Worm (Caenorhabditis elegans) whole organism, L1 larva: ENCODE measurements around the gene C44C1.1.
A peak's percentile ranks its signal among the peaks of the same experiment; 100 is the strongest.

Experiments used
- C04F5.9 ChIP-seq: sonication (generic microtip); optimal IDR thresholded peaks from 2 replicates; lab custom pipeline; 2016; ENCODE audit warnings: missing genetic modification characterization, missing compliant biosample characterization
- C16A3.4 ChIP-seq: fragments of 150-350 bp; optimal IDR thresholded peaks from 2 replicates; lab custom pipeline; 2014; ENCODE audit warnings: missing biosample characterization, missing genetic modification characterization
- C34B4.2 ChIP-seq: sonication (generic microtip); optimal IDR thresholded peaks from 2 replicates; lab custom pipeline; 2017; ENCODE audit warnings: mild to moderate bottlenecking, missing genetic modification characterization, missing compliant biosample characterization
- Y116A8C.19 ChIP-seq: sonication (generic microtip); optimal IDR thresholded peaks from 2 replicates; lab custom pipeline; 2016; ENCODE audit warnings: missing compliant biosample characterization, missing genetic modification characterization, borderline replicate concordance
- aly-2 ChIP-seq: fragments of 150-350 bp; optimal IDR thresholded peaks from 2 replicates; lab custom pipeline; 2014; ENCODE audit warnings: missing biosample characterization, missing genetic modification characterization
- blmp-1 ChIP-seq: fragments of 150-350 bp; optimal IDR thresholded peaks from 2 replicates; lab custom pipeline; 2014; ENCODE audit warnings: missing biosample characterization, missing genetic modification characterization
- ceh-8 ChIP-seq: fragments of 200-800 bp; sonication (Bioruptor generic); optimal IDR thresholded peaks from 2 replicates; lab custom pipeline; 2018; ENCODE audit warnings: mild to moderate bottlenecking, missing genetic modification characterization, moderate library complexity, missing compliant biosample characterization
- ceh-82 ChIP-seq, 3 experiments: fragments of 150-350 bp in 1 of 3; sonication (generic microtip) in 2 of 3; optimal IDR thresholded peaks; 2 replicates each; lab custom pipeline; 2014 to 2017; ENCODE audit warnings: missing biosample characterization in 3 of 3, missing genetic modification characterization in 3 of 3
- ceh-88 ChIP-seq: fragments of 200-800 bp; sonication (Bioruptor generic); IDR thresholded peaks from 2 replicates; pipeline ENCODE4 v1.3.6; 2022; ENCODE audit warnings: missing genetic modification characterization, missing compliant biosample characterization
- ceh-90 ChIP-seq: sonication (generic microtip); optimal IDR thresholded peaks from 2 replicates; lab custom pipeline; 2016; ENCODE audit warnings: missing genetic modification characterization, missing compliant biosample characterization
- egl-13 ChIP-seq: sonication (generic microtip); optimal IDR thresholded peaks from 2 replicates; lab custom pipeline; 2016; ENCODE audit warnings: missing genotype, missing genetic modification reagents, missing genetic modification characterization, missing compliant biosample characterization
- egl-27 ChIP-seq, 2 experiments: fragments of 150-350 bp in 1 of 2; sonication (generic microtip); optimal IDR thresholded peaks; 3 replicates each; lab custom pipeline; 2017 to 2018; ENCODE audit warnings: missing biosample characterization in 2 of 2, missing genetic modification characterization in 2 of 2, missing genetic modification reagents in 2 of 2
- elt-3 ChIP-seq, 6 experiments: fragments of 150-350 bp in 1 of 6; sonication (generic microtip); optimal IDR thresholded peaks; 2 replicates each; lab custom pipeline; 2017 to 2018; ENCODE audit warnings: missing biosample characterization in 6 of 6, missing genetic modification characterization in 6 of 6, inconsistent platforms in 1 of 6
- ets-5 ChIP-seq: fragments of 200-800 bp; sonication (Bioruptor generic); IDR thresholded peaks from 2 replicates; pipeline ENCODE4 v1.3.6; 2022; ENCODE audit warnings: missing genetic modification characterization, missing compliant biosample characterization
- fkh-10 ChIP-seq: sonication (generic microtip); optimal IDR thresholded peaks from 2 replicates; lab custom pipeline; 2017; ENCODE audit warnings: missing biosample characterization, missing genetic modification reagents, missing genetic modification characterization
- grh-1 ChIP-seq: fragments of 200-800 bp; sonication (Bioruptor generic); IDR thresholded peaks from 2 replicates; pipeline ENCODE4 v1.3.6; 2022; ENCODE audit warnings: missing genetic modification reagents, missing genetic modification characterization, missing compliant biosample characterization
- hlh-4 ChIP-seq: sonication (generic microtip); optimal IDR thresholded peaks from 2 replicates; lab custom pipeline; 2016; ENCODE audit warnings: mild to moderate bottlenecking, missing genetic modification characterization, missing compliant biosample characterization
- hpl-2 ChIP-seq: fragments of 150-350 bp; optimal IDR thresholded peaks from 2 replicates; lab custom pipeline; 2014; ENCODE audit warnings: missing biosample characterization, missing genetic modification reagents, missing genetic modification characterization
- lin-35 ChIP-seq, 2 experiments: fragments of 150-350 bp; optimal IDR thresholded peaks; 2 replicates each; lab custom pipeline; 2014; ENCODE audit warnings: missing biosample characterization in 2 of 2, missing genetic modification characterization in 2 of 2, missing genetic modification reagents in 2 of 2
- lin-39 ChIP-seq: fragments of 150-350 bp; optimal IDR thresholded peaks from 2 replicates; lab custom pipeline; 2014; ENCODE audit warnings: missing biosample characterization, missing genetic modification reagents, missing genetic modification characterization
- mab-9 ChIP-seq: fragments of 200-800 bp; sonication (Bioruptor generic); IDR thresholded peaks from 2 replicates; pipeline ENCODE4 v1.3.6; 2022; ENCODE audit warnings: missing genetic modification reagents, missing genetic modification characterization, missing compliant biosample characterization
- mef-2 ChIP-seq: fragments of 150-350 bp; optimal IDR thresholded peaks from 2 replicates; lab custom pipeline; 2014; ENCODE audit warnings: missing biosample characterization, missing genetic modification characterization
- mep-1 ChIP-seq: fragments of 150-350 bp; optimal IDR thresholded peaks from 2 replicates; lab custom pipeline; 2014; ENCODE audit warnings: missing biosample characterization, missing genetic modification characterization
- nhr-11 ChIP-seq: fragments of 150-350 bp; optimal IDR thresholded peaks from 2 replicates; lab custom pipeline; 2014; ENCODE audit warnings: missing biosample characterization, missing genetic modification characterization
- nhr-19 ChIP-seq: fragments of 200-800 bp; sonication (Bioruptor generic); conservative IDR thresholded peaks from 2 replicates; pipeline ENCODE4 v1.3.6; 2022; ENCODE audit warnings: missing genetic modification characterization, missing compliant biosample characterization
- nhr-28 ChIP-seq: fragments of 150-350 bp; optimal IDR thresholded peaks from 2 replicates; lab custom pipeline; 2014; ENCODE audit warnings: missing biosample characterization, missing genetic modification characterization
- nhr-47 ChIP-seq: sonication (generic microtip); optimal IDR thresholded peaks from 2 replicates; lab custom pipeline; 2016; ENCODE audit warnings: mild to moderate bottlenecking, missing genetic modification characterization, moderate library complexity, missing compliant biosample characterization
- nhr-71 ChIP-seq: sonication (generic microtip); optimal IDR thresholded peaks from 2 replicates; lab custom pipeline; 2016; ENCODE audit warnings: mild to moderate bottlenecking, missing genetic modification characterization, moderate library complexity, missing compliant biosample characterization
- nhr-76 ChIP-seq: sonication (generic microtip); optimal IDR thresholded peaks from 2 replicates; lab custom pipeline; 2017; ENCODE audit warnings: missing biosample characterization, missing genetic modification characterization
- nhr-90 ChIP-seq: sonication (generic microtip); optimal IDR thresholded peaks from 2 replicates; lab custom pipeline; 2016; ENCODE audit warnings: mild to moderate bottlenecking, missing genetic modification characterization, missing compliant biosample characterization; ENCODE audit not compliant: poor library complexity
- pag-3 ChIP-seq: sonication (generic microtip); optimal IDR thresholded peaks from 2 replicates; lab custom pipeline; 2017; ENCODE audit warnings: missing genetic modification characterization, mild to moderate bottlenecking, missing compliant biosample characterization, antibody characterized with exemption, borderline replicate concordance; ENCODE audit not compliant: insufficient read depth
- pax-3 ChIP-seq: fragments of 200-800 bp; sonication (Bioruptor generic); optimal IDR thresholded peaks from 2 replicates; lab custom pipeline; 2018; ENCODE audit warnings: mild to moderate bottlenecking, missing genetic modification characterization, moderate library complexity, missing compliant biosample characterization
- pqm-1 ChIP-seq: sonication (generic microtip); optimal IDR thresholded peaks from 3 replicates; lab custom pipeline; 2017; ENCODE audit warnings: missing biosample characterization, missing genetic modification characterization
- rnt-1 ChIP-seq: sonication (generic microtip); optimal IDR thresholded peaks from 2 replicates; lab custom pipeline; 2016; ENCODE audit warnings: mild to moderate bottlenecking, missing genetic modification characterization, moderate library complexity, missing compliant biosample characterization
- snpc-4 ChIP-seq: fragments of 150-350 bp; optimal IDR thresholded peaks from 2 replicates; lab custom pipeline; 2014; ENCODE audit warnings: missing biosample characterization, missing genetic modification characterization
- snu-23 ChIP-seq: sonication (generic microtip); optimal IDR thresholded peaks from 2 replicates; lab custom pipeline; 2016; ENCODE audit warnings: missing genetic modification characterization, missing compliant biosample characterization
- sox-4 ChIP-seq: sonication (generic microtip); optimal IDR thresholded peaks from 2 replicates; lab custom pipeline; 2016; ENCODE audit warnings: missing genetic modification characterization, missing compliant biosample characterization
- sptf-1 ChIP-seq: fragments of 150-350 bp; optimal IDR thresholded peaks from 2 replicates; lab custom pipeline; 2014; ENCODE audit warnings: missing biosample characterization, missing genetic modification characterization
- tbx-2 ChIP-seq: sonication (generic microtip); optimal IDR thresholded peaks from 2 replicates; lab custom pipeline; 2016; ENCODE audit warnings: missing genetic modification characterization, missing compliant biosample characterization
- tlp-1 ChIP-seq: fragments of 150-350 bp; optimal IDR thresholded peaks from 2 replicates; lab custom pipeline; 2014; ENCODE audit warnings: missing biosample characterization, missing genetic modification characterization
- unc-62 ChIP-seq: fragments of 150-350 bp; optimal IDR thresholded peaks from 2 replicates; lab custom pipeline; 2014; ENCODE audit warnings: missing biosample characterization, missing genetic modification reagents, missing genetic modification characterization
- unc-98 ChIP-seq: fragments of 200-800 bp; sonication (Bioruptor generic); IDR thresholded peaks from 2 replicates; pipeline ENCODE4 v1.3.6; 2022; ENCODE audit warnings: missing genetic modification characterization, missing compliant biosample characterization
- xbp-1 ChIP-seq: sonication (generic microtip); optimal IDR thresholded peaks from 2 replicates; lab custom pipeline; 2016; ENCODE audit warnings: missing genetic modification characterization, missing compliant biosample characterization
- zag-1 ChIP-seq: fragments of 150-350 bp; optimal IDR thresholded peaks from 2 replicates; lab custom pipeline; 2014; ENCODE audit warnings: missing biosample characterization, missing genetic modification characterization

The C44C1.1 gene

DNA sequence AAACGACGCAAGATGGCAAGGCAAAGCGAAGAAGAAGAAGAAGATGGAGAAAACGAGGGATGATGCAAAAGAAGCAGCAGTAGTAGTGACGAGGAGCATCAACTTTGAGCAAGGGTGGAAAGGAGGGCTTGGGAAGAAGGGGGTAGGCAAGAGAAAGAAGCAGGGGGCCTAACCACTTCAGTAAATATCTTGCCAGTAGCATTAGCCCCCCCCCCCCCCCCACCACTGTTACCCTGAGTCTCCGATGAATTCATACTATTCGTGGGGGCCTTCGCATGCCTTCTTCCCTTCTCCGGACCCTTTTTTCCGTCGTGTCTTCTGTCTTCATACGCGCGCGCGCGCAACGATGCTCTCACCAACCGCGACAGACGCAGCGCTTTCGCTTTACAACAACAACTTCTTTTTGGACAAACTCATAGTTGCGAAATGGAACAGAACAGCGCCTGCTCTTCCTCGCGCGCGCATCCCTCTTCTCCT, 41.3 kb downstream of the C44C1.1 start (continued):
- TF ChIP-seq egl-13 (tag; lab: Kevin White, UChicago): peak; percentile 11
- no peak for TF ChIP-seq ets-5 (GFP tag; lab: Robert Waterston, UW)
- TF ChIP-seq ceh-8 (GFP tag; lab: Kevin White, UChicago): peak; percentile 53
- TF ChIP-seq pax-3 (tag; lab: Kevin White, UChicago): no peak
- no peak for TF ChIP-seq C04F5.9 (tag; lab: Kevin White, UChicago)
- peak; percentile 64; the same call in 1 of the 2 replicates for TF ChIP-seq mab-9 (GFP tag; lab: Robert Waterston, UW)
- TF ChIP-seq ceh-88 (GFP tag; lab: Robert Waterston, UW): no peak
- no peak for TF ChIP-seq snu-23 (GFP tag; lab: Kevin White, UChicago)
- no peak for TF ChIP-seq mef-2
- TF ChIP-seq aly-2 (tag; lab: Kevin White, UChicago): no peak
- TF ChIP-seq blmp-1 (tag; lab: Kevin White, UChicago): no peak
- no peak for TF ChIP-seq unc-62
- TF ChIP-seq zag-1 (tag; lab: Kevin White, UChicago): no peak
- TF ChIP-seq nhr-90 (tag; lab: Kevin White, UChicago): no peak
- no peak for TF ChIP-seq C34B4.2 (tag; lab: Kevin White, UChicago)
- no peak for TF ChIP-seq ceh-90 (tag; lab: Kevin White, UChicago)
- peak; percentile 5 for TF ChIP-seq rnt-1
- TF ChIP-seq tlp-1: no peak
- TF ChIP-seq mep-1 (tag; lab: Kevin White, UChicago): no peak
- no peak for TF ChIP-seq snpc-4 (tag; lab: Kevin White, UChicago)
- TF ChIP-seq lin-39: no peak
- TF ChIP-seq nhr-76: no peak
- no peak for TF ChIP-seq tbx-2
- no peak for TF ChIP-seq grh-1 (GFP tag; lab: Robert Waterston, UW)
- no peak for TF ChIP-seq nhr-11
- TF ChIP-seq fkh-10 (GFP tag; lab: Kevin White, UChicago): peak; percentile 31
- no peak for TF ChIP-seq C16A3.4
- TF ChIP-seq unc-98 (GFP tag; lab: Robert Waterston, UW): no peak
- TF ChIP-seq nhr-28 (tag; lab: Kevin White, UChicago): no peak
- no peak for TF ChIP-seq lin-35 (GFP tag; optimal IDR thresholded peaks at IDR 0.05; lab: Kevin White, UChicago)
- TF ChIP-seq xbp-1 (tag; lab: Kevin White, UChicago): no peak
- TF ChIP-seq nhr-71 (tag; lab: Kevin White, UChicago): peak; percentile 28

DNA sequence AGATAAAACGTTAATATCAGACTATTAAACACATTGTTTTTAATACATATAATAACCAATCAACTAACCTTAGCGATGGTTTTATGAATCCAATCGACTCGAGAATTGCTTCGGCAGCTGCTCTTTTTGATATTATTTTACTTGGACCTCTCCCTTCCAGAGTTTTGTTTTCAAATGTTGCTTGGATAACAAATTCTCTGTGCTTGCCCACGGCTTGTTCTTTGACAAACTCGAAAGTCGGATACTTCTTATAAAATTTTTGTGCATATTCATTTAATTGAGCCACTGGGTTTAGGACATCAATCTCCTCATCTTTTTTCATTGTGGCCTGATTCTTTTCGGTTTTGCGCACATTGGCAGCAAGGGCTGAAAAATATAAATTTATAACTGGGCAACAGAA, 44.4 kb downstream of the C44C1.1 start, which contains the start of gene F55A4.3:
Gene F55A4.3 (minus strand): TSS at position 101 of the 400 bp plus-strand sequence.
- TF ChIP-seq pqm-1 (tag; lab: Kevin White, UChicago): no peak
- no peak for TF ChIP-seq sox-4
- no peak for TF ChIP-seq nhr-90 (tag; lab: Kevin White, UChicago)
- no peak for TF ChIP-seq nhr-19 (GFP tag; lab: Robert Waterston, UW)
- TF ChIP-seq hpl-2: no peak
- TF ChIP-seq Y116A8C.19 (tag; lab: Kevin White, UChicago): no peak
- no peak for TF ChIP-seq pag-3 (tag; lab: Kevin White, UChicago)
- no peak for TF ChIP-seq mab-9 (GFP tag; lab: Robert Waterston, UW)
- no peak for TF ChIP-seq egl-27 (tag; optimal IDR thresholded peaks at IDR 0.05; lab: Kevin White, UChicago)
- TF ChIP-seq hlh-4 (tag; lab: Kevin White, UChicago): no peak
- TF ChIP-seq sptf-1 (tag; lab: Kevin White, UChicago): no peak
- no peak for TF ChIP-seq ceh-82 (tag; optimal IDR thresholded peaks at IDR 0.05; lab: Kevin White, UChicago)
- TF ChIP-seq nhr-47 (tag; lab: Kevin White, UChicago): no peak
- no peak for TF ChIP-seq unc-98 (GFP tag; lab: Robert Waterston, UW)
- no peak for TF ChIP-seq snpc-4 (tag; lab: Kevin White, UChicago)
- no peak for TF ChIP-seq elt-3 (tag; optimal IDR thresholded peaks at IDR 0.05; lab: Kevin White, UChicago)
